Worm (Caenorhabditis elegans) whole organism, L2 larva: Measurements from ENCODE around the gene F49H6.17.
A peak's percentile ranks its signal among the peaks of the same experiment; 100 is the strongest.

ENCODE experiments used
- C34F6.9 ChIP-seq: fragments of 150-350 bp; optimal IDR thresholded peaks from 2 replicates; lab custom pipeline; 2014; ENCODE audit warnings: missing biosample characterization, missing genetic modification characterization
- R02D3.7 ChIP-seq: fragments of 150-350 bp; optimal IDR thresholded peaks from 2 replicates; lab custom pipeline; 2014; ENCODE audit warnings: missing biosample characterization, missing genetic modification characterization
- Y55F3AM.14 ChIP-seq: fragments of 200-800 bp; sonication (Bioruptor generic); optimal IDR thresholded peaks from 2 replicates; lab custom pipeline; 2018; ENCODE audit warnings: mild to moderate bottlenecking, missing genetic modification characterization, missing compliant biosample characterization
- ZK546.5 ChIP-seq: sonication (generic microtip); optimal IDR thresholded peaks from 2 replicates; lab custom pipeline; 2017; ENCODE audit warnings: missing biosample characterization, missing genetic modification characterization
- alr-1 ChIP-seq: fragments of 150-350 bp; optimal IDR thresholded peaks from 2 replicates; lab custom pipeline; 2014; ENCODE audit warnings: missing biosample characterization, missing genetic modification characterization
- aly-2 ChIP-seq: fragments of 150-350 bp; optimal IDR thresholded peaks from 2 replicates; lab custom pipeline; 2014; ENCODE audit warnings: missing biosample characterization, missing genetic modification characterization
- ama-1 ChIP-seq: fragments of 150-350 bp; optimal IDR thresholded peaks from 2 replicates; lab custom pipeline; 2018; ENCODE audit warnings: inconsistent platforms
- blmp-1 ChIP-seq: sonication (generic microtip); optimal IDR thresholded peaks from 2 replicates; lab custom pipeline; 2017; ENCODE audit warnings: missing genetic modification characterization, mild to moderate bottlenecking, missing compliant biosample characterization, antibody characterized with exemption, moderate library complexity; ENCODE audit not compliant: insufficient read depth
- ceh-82 ChIP-seq: fragments of 150-350 bp; optimal IDR thresholded peaks from 2 replicates; lab custom pipeline; 2014; ENCODE audit warnings: missing biosample characterization, missing genetic modification characterization
- crh-2 ChIP-seq: sonication (generic microtip); optimal IDR thresholded peaks from 2 replicates; lab custom pipeline; 2017; ENCODE audit warnings: missing biosample characterization, missing genetic modification characterization
- elt-1 ChIP-seq: fragments of 150-350 bp; optimal IDR thresholded peaks from 2 replicates; lab custom pipeline; 2014; ENCODE audit warnings: missing biosample characterization, missing genetic modification characterization
- elt-3 ChIP-seq: sonication (generic microtip); optimal IDR thresholded peaks from 2 replicates; lab custom pipeline; 2017; ENCODE audit warnings: missing biosample characterization, missing genetic modification characterization
- fos-1 ChIP-seq: fragments of 150-350 bp; optimal IDR thresholded peaks from 2 replicates; lab custom pipeline; 2014; ENCODE audit warnings: missing biosample characterization, missing genetic modification characterization
- gmeb-1 ChIP-seq: fragments of 150-350 bp; optimal IDR thresholded peaks from 2 replicates; lab custom pipeline; 2014; ENCODE audit warnings: missing biosample characterization, missing genetic modification characterization
- lin-13 ChIP-seq: fragments of 150-350 bp; optimal IDR thresholded peaks from 2 replicates; lab custom pipeline; 2014; ENCODE audit warnings: missing biosample characterization, missing genetic modification reagents, missing genetic modification characterization
- lin-39 ChIP-seq: fragments of 150-350 bp; optimal IDR thresholded peaks from 2 replicates; lab custom pipeline; 2014; ENCODE audit warnings: missing biosample characterization, missing genetic modification reagents, missing genetic modification characterization
- lsy-2 ChIP-seq, 2 experiments: fragments of 150-350 bp in 1 of 2; sonication (generic microtip) in 1 of 2; optimal IDR thresholded peaks; 2 replicates each; lab custom pipeline; 2014 to 2017; ENCODE audit warnings: missing biosample characterization in 2 of 2, missing genetic modification characterization in 2 of 2
- mab-5 ChIP-seq: fragments of 150-350 bp; optimal IDR thresholded peaks from 2 replicates; lab custom pipeline; 2014; ENCODE audit warnings: missing biosample characterization, missing genetic modification characterization
- mbf-1 ChIP-seq: sonication (generic microtip); optimal IDR thresholded peaks from 2 replicates; lab custom pipeline; 2017; ENCODE audit warnings: missing biosample characterization, missing genetic modification characterization
- mdl-1 ChIP-seq, 2 experiments: fragments of 150-350 bp in 1 of 2; sonication (generic microtip) in 1 of 2; optimal IDR thresholded peaks; 2 replicates each; lab custom pipeline; 2017; ENCODE audit warnings: missing biosample characterization in 2 of 2, missing genetic modification characterization in 2 of 2
- nhr-10 ChIP-seq: sonication (generic microtip); optimal IDR thresholded peaks from 2 replicates; lab custom pipeline; 2017; ENCODE audit warnings: missing biosample characterization, missing genetic modification characterization
- nhr-11 ChIP-seq: fragments of 150-350 bp; optimal IDR thresholded peaks from 2 replicates; lab custom pipeline; 2014; ENCODE audit warnings: missing biosample characterization, missing genetic modification characterization
- nhr-12 ChIP-seq: fragments of 150-350 bp; optimal IDR thresholded peaks from 2 replicates; lab custom pipeline; 2014; ENCODE audit warnings: missing biosample characterization, missing genetic modification characterization
- nhr-129 ChIP-seq: fragments of 150-350 bp; optimal IDR thresholded peaks from 2 replicates; lab custom pipeline; 2014; ENCODE audit warnings: missing biosample characterization, missing genetic modification characterization
- nhr-21 ChIP-seq: fragments of 150-350 bp; optimal IDR thresholded peaks from 2 replicates; lab custom pipeline; 2014; ENCODE audit warnings: missing biosample characterization, missing genetic modification characterization
- nhr-23 ChIP-seq: fragments of 150-350 bp; optimal IDR thresholded peaks from 2 replicates; lab custom pipeline; 2014; ENCODE audit warnings: missing biosample characterization, missing genetic modification reagents, missing genetic modification characterization
- nhr-237 ChIP-seq: fragments of 150-350 bp; optimal IDR thresholded peaks from 2 replicates; lab custom pipeline; 2014; ENCODE audit warnings: missing biosample characterization, missing genetic modification characterization
- nhr-25 ChIP-seq: fragments of 150-350 bp; sonication (generic microtip); optimal IDR thresholded peaks from 3 replicates; lab custom pipeline; 2014; ENCODE audit warnings: missing biosample characterization, missing genetic modification characterization
- nhr-6 ChIP-seq: fragments of 150-350 bp; optimal IDR thresholded peaks from 2 replicates; lab custom pipeline; 2014; ENCODE audit warnings: missing biosample characterization, missing genetic modification characterization
- nhr-77 ChIP-seq: fragments of 150-350 bp; optimal IDR thresholded peaks from 2 replicates; lab custom pipeline; 2014; ENCODE audit warnings: missing biosample characterization, missing genetic modification characterization
- sem-4 ChIP-seq: fragments of 150-350 bp; optimal IDR thresholded peaks from 2 replicates; lab custom pipeline; 2014; ENCODE audit warnings: missing biosample characterization, missing genetic modification reagents, missing genetic modification characterization
- sma-3 ChIP-seq: sonication (generic microtip); optimal IDR thresholded peaks from 2 replicates; lab custom pipeline; 2016; ENCODE audit warnings: missing genetic modification reagents, missing genetic modification characterization, missing compliant biosample characterization
- sma-9 ChIP-seq, 2 experiments: fragments of 150-350 bp in 1 of 2; sonication (generic microtip) in 1 of 2; optimal IDR thresholded peaks; 2 replicates each; lab custom pipeline; 2014 to 2016; ENCODE audit warnings: missing genetic modification characterization in 2 of 2, mild to moderate bottlenecking in 1 of 2, missing biosample characterization in 1 of 2, missing compliant biosample characterization in 1 of 2, missing genetic modification reagents in 1 of 2, moderate library complexity in 1 of 2
- snpc-4 ChIP-seq: fragments of 150-350 bp; optimal IDR thresholded peaks from 2 replicates; lab custom pipeline; 2014; ENCODE audit warnings: missing biosample characterization, missing genetic modification characterization
- unc-62 ChIP-seq: fragments of 150-350 bp; optimal IDR thresholded peaks from 2 replicates; lab custom pipeline; 2014; ENCODE audit warnings: missing biosample characterization, missing genetic modification reagents, missing genetic modification characterization
- ztf-11 ChIP-seq: sonication (generic microtip); optimal IDR thresholded peaks from 2 replicates; lab custom pipeline; 2017; ENCODE audit warnings: missing biosample characterization, missing genetic modification characterization

The F49H6.17 gene

ce11 chrV:17014050-17014449 lies 5.7 kb upstream of the F49H6.17 start, which contains the start of gene clc-13:
clc-13 (plus strand) TSS chrV:17014408.
- TF ChIP-seq fos-1 (tag; lab: Kevin White, UChicago) (peak; percentile 81), lin-13 (GFP tag; lab: Kevin White, UChicago) (no peak), sma-3 (GFP tag; lab: Kevin White, UChicago) (no peak), gmeb-1 (peak; percentile 5), C34F6.9 (tag; lab: Kevin White, UChicago) (no peak), aly-2 (tag; lab: Kevin White, UChicago) (no peak), lsy-2 (tag; optimal IDR thresholded peaks at IDR 0.05; lab: Kevin White, UChicago) (no peak), R02D3.7 (tag; lab: Kevin White, UChicago) (no peak), sma-9 (GFP tag; optimal IDR thresholded peaks at IDR 0.05; lab: Kevin White, UChicago) (peak; percentile 80), sma-9 (tag; optimal IDR thresholded peaks at IDR 0.05; lab: Kevin White, UChicago) (no peak)

- TF ChIP-seq crh-2 (tag; lab: Kevin White, UChicago) (no peak), nhr-25 (tag; lab: Kevin White, UChicago) (no peak), nhr-11 (tag; lab: Kevin White, UChicago) (no peak), C34F6.9 (tag; lab: Kevin White, UChicago) (no peak), mdl-1 (tag; optimal IDR thresholded peaks at IDR 0.05; lab: Kevin White, UChicago) (no peak), nhr-10 (no peak), nhr-129 (no peak), ztf-11 (tag; lab: Kevin White, UChicago) (no peak), unc-62 (GFP tag; lab: Kevin White, UChicago) (no peak), mbf-1 (no peak), blmp-1 (tag; lab: Kevin White, UChicago) (no peak), elt-1 (tag; lab: Kevin White, UChicago) (no peak), ZK546.5 (no peak), sma-9 (GFP tag; optimal IDR thresholded peaks at IDR 0.05; lab: Kevin White, UChicago) (no peak), sma-9 (tag; optimal IDR thresholded peaks at IDR 0.05; lab: Kevin White, UChicago) (no peak), lsy-2 (tag; optimal IDR thresholded peaks at IDR 0.05; lab: Kevin White, UChicago) (no peak), elt-3 (tag; lab: Kevin White, UChicago) (no peak), ceh-82 (tag; lab: Kevin White, UChicago) (no peak), gmeb-1 (no peak), lin-39 (tag; lab: Kevin White, UChicago) (no peak)
These were observed 3.0 kb upstream of the F49H6.17 start, which contains the start of gene srh-97 for ce11 chrV:17016787-17017186. srh-97 (plus strand) TSS chrV:17017087.

- no peak for TF ChIP-seq C34F6.9 (tag; lab: Kevin White, UChicago)
- TF ChIP-seq snpc-4 (tag; lab: Kevin White, UChicago): no peak
- TF ChIP-seq nhr-25 (tag; lab: Kevin White, UChicago): no peak
- TF ChIP-seq nhr-77 (tag; lab: Kevin White, UChicago): no peak
- TF ChIP-seq aly-2 (tag; lab: Kevin White, UChicago): no peak
- no peak for TF ChIP-seq ZK546.5
- TF ChIP-seq ama-1 (lab: Kevin White, UChicago): no peak
- TF ChIP-seq alr-1 (tag; lab: Kevin White, UChicago): no peak
- no peak for TF ChIP-seq nhr-129
- TF ChIP-seq unc-62 (GFP tag; lab: Kevin White, UChicago): no peak
- TF ChIP-seq R02D3.7 (tag; lab: Kevin White, UChicago): no peak
- TF ChIP-seq blmp-1 (tag; lab: Kevin White, UChicago): no peak
- TF ChIP-seq, all 48 proteins: peak for 0
These were observed 1.6 kb downstream of the F49H6.17 start, which contains the start of gene F49H6.12 for ce11 chrV:17021361-17021760. F49H6.12 (minus strand) TSS chrV:17021461.

ce11 chrV:17022613-17023322 lies 3.0 kb downstream of the F49H6.17 start, which contains the start of the genes F49H6.8 and F49H6.5:
F49H6.8 (minus strand) TSS chrV:17022663.
F49H6.5 (plus strand) TSS chrV:17023241.
- TF ChIP-seq Y55F3AM.14 (GFP tag; lab: Kevin White, UChicago): no peak
- TF ChIP-seq alr-1 (tag; lab: Kevin White, UChicago): no peak
- TF ChIP-seq mbf-1: no peak
- TF ChIP-seq nhr-6 (tag; lab: Kevin White, UChicago): no peak
- TF ChIP-seq nhr-237 (tag; lab: Kevin White, UChicago): no peak
- TF ChIP-seq ztf-11 (tag; lab: Kevin White, UChicago): no peak
- TF ChIP-seq C34F6.9 (tag; lab: Kevin White, UChicago): no peak
- TF ChIP-seq nhr-23: no peak
- no peak for TF ChIP-seq mab-5 (tag; lab: Kevin White, UChicago)
- TF ChIP-seq nhr-129: no peak
- TF ChIP-seq blmp-1 (tag; lab: Kevin White, UChicago): no peak
- TF ChIP-seq nhr-21 (tag; lab: Kevin White, UChicago): no peak
- no peak for TF ChIP-seq sem-4 (tag; lab: Kevin White, UChicago)
- TF ChIP-seq sma-3 (GFP tag; lab: Kevin White, UChicago): no peak
- no peak for TF ChIP-seq crh-2 (tag; lab: Kevin White, UChicago)
- TF ChIP-seq aly-2 (tag; lab: Kevin White, UChicago): no peak
- no peak for TF ChIP-seq ceh-82 (tag; lab: Kevin White, UChicago)
- TF ChIP-seq nhr-12 (tag; lab: Kevin White, UChicago): no peak
- TF ChIP-seq, all 48 proteins: peak for 0
